Worm (Caenorhabditis elegans) whole organism, L3 larva: ENCODE results near the gene C49C3.4.

ENCODE experiments used
- R02D3.7 ChIP-seq: fragments of 150-350 bp; optimal IDR thresholded peaks from 2 replicates; lab custom pipeline; 2014; ENCODE audit warnings: missing biosample characterization, missing genetic modification characterization
- ZK546.5 ChIP-seq: sonication (generic microtip); optimal IDR thresholded peaks from 2 replicates; lab custom pipeline; 2017; ENCODE audit warnings: missing biosample characterization, missing genetic modification characterization
- aly-2 ChIP-seq: fragments of 150-350 bp; optimal IDR thresholded peaks from 2 replicates; lab custom pipeline; 2014; ENCODE audit warnings: missing biosample characterization, missing genetic modification characterization
- ama-1 ChIP-seq: fragments of 150-350 bp; optimal IDR thresholded peaks from 2 replicates; lab custom pipeline; 2018
- ceh-16 ChIP-seq: sonication (generic microtip); optimal IDR thresholded peaks from 2 replicates; lab custom pipeline; 2017; ENCODE audit warnings: missing biosample characterization, missing genetic modification characterization
- ceh-28 ChIP-seq: fragments of 150-350 bp; optimal IDR thresholded peaks from 2 replicates; lab custom pipeline; 2014; ENCODE audit warnings: missing biosample characterization, missing genetic modification reagents, missing genetic modification characterization
- ceh-82 ChIP-seq: fragments of 150-350 bp; optimal IDR thresholded peaks from 2 replicates; lab custom pipeline; 2014; ENCODE audit warnings: missing biosample characterization, missing genetic modification characterization
- ceh-9 ChIP-seq: sonication (generic microtip); optimal IDR thresholded peaks from 2 replicates; lab custom pipeline; 2018; ENCODE audit warnings: missing biosample characterization, missing genetic modification characterization
- daf-12 ChIP-seq: fragments of 150-350 bp; optimal IDR thresholded peaks from 2 replicates; lab custom pipeline; 2014; ENCODE audit warnings: missing biosample characterization, missing genetic modification reagents, missing genetic modification characterization
- egl-27 ChIP-seq: sonication (generic microtip); optimal IDR thresholded peaks from 4 replicates; lab custom pipeline; 2017; ENCODE audit warnings: missing biosample characterization, missing genetic modification reagents, missing genetic modification characterization
- egl-5 ChIP-seq: fragments of 150-350 bp; optimal IDR thresholded peaks from 2 replicates; lab custom pipeline; 2017; ENCODE audit warnings: missing biosample characterization, missing genetic modification reagents, missing genetic modification characterization, inconsistent platforms
- elt-1 ChIP-seq: fragments of 150-350 bp; optimal IDR thresholded peaks from 2 replicates; lab custom pipeline; 2014; ENCODE audit warnings: missing biosample characterization, missing genetic modification characterization
- elt-2 ChIP-seq: sonication (generic microtip); optimal IDR thresholded peaks from 2 replicates; lab custom pipeline; 2016; ENCODE audit warnings: missing genetic modification reagents, mild to moderate bottlenecking, missing genetic modification characterization, missing compliant biosample characterization
- elt-3 ChIP-seq, 3 experiments: fragments of 150-350 bp in 1 of 3; sonication (generic microtip) in 2 of 3; optimal IDR thresholded peaks; 2 replicates in 2 of 3; 4 replicates in 1 of 3; lab custom pipeline; 2014 to 2017; ENCODE audit warnings: missing biosample characterization in 3 of 3, missing genetic modification characterization in 3 of 3
- eor-1 ChIP-seq, 2 experiments: fragments of 150-350 bp; optimal IDR thresholded peaks; 2 replicates each; lab custom pipeline; 2014 to 2018; ENCODE audit warnings: missing biosample characterization in 2 of 2, missing genetic modification characterization in 2 of 2
- fkh-10 ChIP-seq: sonication (generic microtip); optimal IDR thresholded peaks from 2 replicates; lab custom pipeline; 2017; ENCODE audit warnings: missing biosample characterization, missing genetic modification reagents, missing genetic modification characterization
- fkh-2 ChIP-seq: fragments of 150-350 bp; optimal IDR thresholded peaks from 2 replicates; lab custom pipeline; 2014; ENCODE audit warnings: missing biosample characterization, missing genetic modification reagents, missing genetic modification characterization
- fos-1 ChIP-seq: fragments of 150-350 bp; optimal IDR thresholded peaks from 2 replicates; lab custom pipeline; 2014; ENCODE audit warnings: missing biosample characterization, missing genetic modification characterization
- hmg-11 ChIP-seq: sonication (generic microtip); optimal IDR thresholded peaks from 2 replicates; lab custom pipeline; 2016; ENCODE audit warnings: missing genetic modification characterization, missing compliant biosample characterization
- jun-1 ChIP-seq: fragments of 150-350 bp; optimal IDR thresholded peaks from 2 replicates; lab custom pipeline; 2014; ENCODE audit warnings: missing biosample characterization, missing genetic modification reagents, missing genetic modification characterization
- lin-15B ChIP-seq: fragments of 150-350 bp; optimal IDR thresholded peaks from 2 replicates; lab custom pipeline; 2014; ENCODE audit warnings: missing biosample characterization, missing genetic modification characterization
- lin-39 ChIP-seq: fragments of 150-350 bp; optimal IDR thresholded peaks from 2 replicates; lab custom pipeline; 2018; ENCODE audit warnings: missing biosample characterization, missing genetic modification reagents, missing genetic modification characterization
- lsy-12 ChIP-seq: sonication (generic microtip); optimal IDR thresholded peaks from 2 replicates; lab custom pipeline; 2016; ENCODE audit warnings: mild to moderate bottlenecking, missing genetic modification characterization, missing compliant biosample characterization
- mdl-1 ChIP-seq: fragments of 150-350 bp; optimal IDR thresholded peaks from 2 replicates; lab custom pipeline; 2014; ENCODE audit warnings: missing biosample characterization, missing genetic modification characterization
- mml-1 ChIP-seq: fragments of 150-350 bp; sonication (generic microtip); optimal IDR thresholded peaks from 3 replicates; lab custom pipeline; 2014; ENCODE audit warnings: missing biosample characterization, missing genetic modification characterization
- nfya-1 ChIP-seq: sonication (generic microtip); optimal IDR thresholded peaks from 2 replicates; lab custom pipeline; 2017; ENCODE audit warnings: missing genetic modification characterization, mild to moderate bottlenecking, missing compliant biosample characterization, antibody characterized with exemption, moderate library complexity; ENCODE audit not compliant: insufficient read depth
- nhr-11 ChIP-seq: fragments of 150-350 bp; optimal IDR thresholded peaks from 2 replicates; lab custom pipeline; 2014; ENCODE audit warnings: missing biosample characterization, missing genetic modification characterization
- nhr-12 ChIP-seq: fragments of 150-350 bp; optimal IDR thresholded peaks from 2 replicates; lab custom pipeline; 2014; ENCODE audit warnings: missing biosample characterization, missing genetic modification characterization
- nhr-23 ChIP-seq: fragments of 150-350 bp; optimal IDR thresholded peaks from 2 replicates; lab custom pipeline; 2014; ENCODE audit warnings: missing biosample characterization, missing genetic modification reagents, missing genetic modification characterization
- nhr-237 ChIP-seq: fragments of 150-350 bp; optimal IDR thresholded peaks from 2 replicates; lab custom pipeline; 2014; ENCODE audit warnings: missing biosample characterization, missing genetic modification characterization
- nhr-25 ChIP-seq: sonication (generic microtip); optimal IDR thresholded peaks from 2 replicates; lab custom pipeline; 2017; ENCODE audit warnings: missing biosample characterization, missing genetic modification characterization
- nhr-28 ChIP-seq: fragments of 150-350 bp; optimal IDR thresholded peaks from 2 replicates; lab custom pipeline; 2014; ENCODE audit warnings: missing biosample characterization, missing genetic modification characterization
- nhr-43 ChIP-seq: sonication (generic microtip); optimal IDR thresholded peaks from 2 replicates; lab custom pipeline; 2016; ENCODE audit warnings: mild to moderate bottlenecking, missing genetic modification characterization, missing compliant biosample characterization; ENCODE audit not compliant: poor library complexity, severe bottlenecking
- nhr-67 ChIP-seq: fragments of 150-350 bp; optimal IDR thresholded peaks from 2 replicates; lab custom pipeline; 2014; ENCODE audit warnings: missing biosample characterization, missing genetic modification characterization
- nhr-76 ChIP-seq: fragments of 150-350 bp; sonication (generic microtip); optimal IDR thresholded peaks from 5 replicates; lab custom pipeline; 2014; ENCODE audit warnings: missing biosample characterization, missing genetic modification characterization
- nhr-77 ChIP-seq: fragments of 150-350 bp; optimal IDR thresholded peaks from 2 replicates; lab custom pipeline; 2014; ENCODE audit warnings: missing biosample characterization, missing genetic modification characterization
- pha-4 ChIP-seq: fragments of 150-350 bp; optimal IDR thresholded peaks from 2 replicates; lab custom pipeline; 2014; ENCODE audit warnings: missing biosample characterization, missing genetic modification reagents, missing genetic modification characterization
- pqm-1 ChIP-seq: fragments of 150-350 bp; optimal IDR thresholded peaks from 2 replicates; lab custom pipeline; 2017; ENCODE audit warnings: missing biosample characterization, missing genetic modification characterization, inconsistent platforms
- sea-2 ChIP-seq: fragments of 150-350 bp; sonication (generic microtip); optimal IDR thresholded peaks from 4 replicates; lab custom pipeline; 2014; ENCODE audit warnings: missing biosample characterization, missing genetic modification reagents, missing genetic modification characterization
- skn-1 ChIP-seq: fragments of 150-350 bp; optimal IDR thresholded peaks from 2 replicates; lab custom pipeline; 2014; ENCODE audit warnings: missing biosample characterization, missing genetic modification characterization
- snpc-4 ChIP-seq: fragments of 150-350 bp; optimal IDR thresholded peaks from 2 replicates; lab custom pipeline; 2014; ENCODE audit warnings: missing biosample characterization, missing genetic modification characterization
- tbx-2 ChIP-seq: sonication (generic microtip); optimal IDR thresholded peaks from 2 replicates; lab custom pipeline; 2016; ENCODE audit warnings: mild to moderate bottlenecking, missing genetic modification characterization, missing compliant biosample characterization
- unc-39 ChIP-seq: sonication (generic microtip); optimal IDR thresholded peaks from 4 replicates; lab custom pipeline; 2017; ENCODE audit warnings: missing biosample characterization, missing genetic modification characterization
- unc-62 ChIP-seq: fragments of 150-350 bp; sonication (generic microtip); optimal IDR thresholded peaks from 4 replicates; lab custom pipeline; 2014; ENCODE audit warnings: missing biosample characterization, missing genetic modification reagents, missing genetic modification characterization
- zag-1 ChIP-seq: fragments of 150-350 bp; optimal IDR thresholded peaks from 2 replicates; lab custom pipeline; 2014; ENCODE audit warnings: missing biosample characterization, missing genetic modification characterization
- ztf-11 ChIP-seq: fragments of 150-350 bp; optimal IDR thresholded peaks from 2 replicates; lab custom pipeline; 2014; ENCODE audit warnings: missing biosample characterization, missing genetic modification characterization
- ztf-4 ChIP-seq: fragments of 150-350 bp; optimal IDR thresholded peaks from 2 replicates; lab custom pipeline; 2014; ENCODE audit warnings: missing biosample characterization, missing genetic modification characterization

C49C3.4 gene

ce11 chrIV:17278363-17278762 is 42.2 kb upstream of the C49C3.4 start:
- peak; percentile 94 for TF ChIP-seq nfya-1 (tag; lab: Kevin White, UChicago)
- TF ChIP-seq sea-2 (GFP tag; lab: Kevin White, UChicago), result peak; percentile 37
- peak; percentile 42 for TF ChIP-seq elt-1 (tag; lab: Kevin White, UChicago)
- peak; percentile 88 for TF ChIP-seq ceh-82 (tag; lab: Kevin White, UChicago)
- no peak for TF ChIP-seq fkh-2
- TF ChIP-seq aly-2 (tag; lab: Kevin White, UChicago), result no peak
- TF ChIP-seq pha-4 (tag; lab: Kevin White, UChicago), result peak; percentile 96
- TF ChIP-seq nhr-237 (tag; lab: Kevin White, UChicago), result peak; percentile 50
- TF ChIP-seq nhr-11, result peak; percentile 98
- TF ChIP-seq ztf-4 (tag; lab: Kevin White, UChicago), result peak; percentile 86
- TF ChIP-seq elt-2 (tag; lab: Kevin White, UChicago), result peak; percentile 83
- TF ChIP-seq fos-1 (tag; lab: Kevin White, UChicago), result peak; percentile 91
- peak; percentile 81 for TF ChIP-seq unc-62 (GFP tag; lab: Kevin White, UChicago)
- TF ChIP-seq nhr-28 (tag; lab: Kevin White, UChicago), result no peak
- peak; percentile 31 for TF ChIP-seq mdl-1 (tag; lab: Kevin White, UChicago)
- no peak for TF ChIP-seq nhr-12 (tag; lab: Kevin White, UChicago)
- TF ChIP-seq nhr-43 (tag; lab: Kevin White, UChicago), result peak; percentile 76
- TF ChIP-seq lin-39 (tag; lab: Kevin White, UChicago), result peak; percentile 91
- peak; percentile 98 for TF ChIP-seq nhr-23 (tag; lab: Kevin White, UChicago)
- peak; percentile 34 for TF ChIP-seq zag-1
- TF ChIP-seq pqm-1 (tag; lab: Kevin White, UChicago), result peak; percentile 92
- TF ChIP-seq ceh-28 (tag; lab: Kevin White, UChicago), result peak; percentile 89
- TF ChIP-seq egl-27 (tag; lab: Kevin White, UChicago), result peak; percentile 64
- TF ChIP-seq eor-1 (tag; optimal IDR thresholded peaks at IDR 0.05; lab: Kevin White, UChicago), result peak; percentile 79 to 89
- no peak for TF ChIP-seq unc-39
- peak; percentile 97 for TF ChIP-seq egl-5 (tag; lab: Kevin White, UChicago)
- peak; percentile 100 for TF ChIP-seq fkh-10 (GFP tag; lab: Kevin White, UChicago)
- TF ChIP-seq jun-1 (tag; lab: Kevin White, UChicago), result peak; percentile 97
- peak; percentile 100 for TF ChIP-seq lsy-12 (tag; lab: Kevin White, UChicago)
- TF ChIP-seq mml-1 (tag; lab: Kevin White, UChicago), result no peak
- TF ChIP-seq skn-1, result peak; percentile 86
- TF ChIP-seq ama-1 (lab: Kevin White, UChicago), result peak; percentile 87
- peak; percentile 90 for TF ChIP-seq hmg-11
- peak; percentile 73 for TF ChIP-seq nhr-76 (tag; lab: Kevin White, UChicago)
- peak; percentile 3 for TF ChIP-seq ceh-16
- TF ChIP-seq nhr-77 (tag; lab: Kevin White, UChicago), result peak; percentile 86
- peak in 1 of 3 experiments; percentile 87 for TF ChIP-seq elt-3 (tag; optimal IDR thresholded peaks at IDR 0.05; lab: Kevin White, UChicago)
- TF ChIP-seq snpc-4 (tag; lab: Kevin White, UChicago), result peak; percentile 78
- TF ChIP-seq tbx-2, result peak; percentile 93
- TF ChIP-seq nhr-67 (tag; lab: Kevin White, UChicago), result peak; percentile 22
- TF ChIP-seq lin-15B (tag; lab: Kevin White, UChicago), result peak; percentile 88
- TF ChIP-seq nhr-25 (tag; lab: Kevin White, UChicago), result peak; percentile 89
- peak; percentile 49 for TF ChIP-seq ZK546.5
- peak; percentile 68 for TF ChIP-seq daf-12 (tag; lab: Kevin White, UChicago)
- no peak for TF ChIP-seq ceh-9
- no peak for TF ChIP-seq ztf-11
- peak; percentile 80 for TF ChIP-seq R02D3.7 (tag; lab: Kevin White, UChicago)
